Worm (Caenorhabditis elegans) whole organism, L2 larva: ENCODE data around the gene fbxa-56.
A peak's percentile ranks its signal among the peaks of the same experiment; 100 is the strongest.

ENCODE experiments used
- C34F6.9 ChIP-seq: fragments of 150-350 bp; optimal IDR thresholded peaks from 2 replicates; lab custom pipeline; 2014; ENCODE audit warnings: missing biosample characterization, missing genetic modification characterization
- F13H6.1 ChIP-seq: sonication (generic microtip); optimal IDR thresholded peaks from 2 replicates; lab custom pipeline; 2016; ENCODE audit warnings: missing genetic modification characterization, missing compliant biosample characterization
- R02D3.7 ChIP-seq: fragments of 150-350 bp; optimal IDR thresholded peaks from 2 replicates; lab custom pipeline; 2014; ENCODE audit warnings: missing biosample characterization, missing genetic modification characterization
- Y55F3AM.14 ChIP-seq: fragments of 200-800 bp; sonication (Bioruptor generic); optimal IDR thresholded peaks from 2 replicates; lab custom pipeline; 2018; ENCODE audit warnings: mild to moderate bottlenecking, missing genetic modification characterization, missing compliant biosample characterization
- ZK546.5 ChIP-seq: sonication (generic microtip); optimal IDR thresholded peaks from 2 replicates; lab custom pipeline; 2017; ENCODE audit warnings: missing biosample characterization, missing genetic modification characterization
- alr-1 ChIP-seq: fragments of 150-350 bp; optimal IDR thresholded peaks from 2 replicates; lab custom pipeline; 2014; ENCODE audit warnings: missing biosample characterization, missing genetic modification characterization
- aly-2 ChIP-seq: fragments of 150-350 bp; optimal IDR thresholded peaks from 2 replicates; lab custom pipeline; 2014; ENCODE audit warnings: missing biosample characterization, missing genetic modification characterization
- ama-1 ChIP-seq: fragments of 150-350 bp; optimal IDR thresholded peaks from 2 replicates; lab custom pipeline; 2018; ENCODE audit warnings: inconsistent platforms
- ceh-16 ChIP-seq: fragments of 150-350 bp; optimal IDR thresholded peaks from 2 replicates; lab custom pipeline; 2014; ENCODE audit warnings: missing biosample characterization, missing genetic modification characterization
- ceh-82 ChIP-seq: fragments of 150-350 bp; optimal IDR thresholded peaks from 2 replicates; lab custom pipeline; 2014; ENCODE audit warnings: missing biosample characterization, missing genetic modification characterization
- crh-2 ChIP-seq: sonication (generic microtip); optimal IDR thresholded peaks from 2 replicates; lab custom pipeline; 2017; ENCODE audit warnings: missing biosample characterization, missing genetic modification characterization
- dmd-4 ChIP-seq: sonication (generic microtip); optimal IDR thresholded peaks from 2 replicates; lab custom pipeline; 2017; ENCODE audit warnings: missing biosample characterization, missing genetic modification characterization
- egl-27 ChIP-seq: sonication (generic microtip); optimal IDR thresholded peaks from 3 replicates; lab custom pipeline; 2017; ENCODE audit warnings: missing biosample characterization, missing genetic modification reagents, missing genetic modification characterization
- elt-1 ChIP-seq: fragments of 150-350 bp; optimal IDR thresholded peaks from 2 replicates; lab custom pipeline; 2014; ENCODE audit warnings: missing biosample characterization, missing genetic modification characterization
- fos-1 ChIP-seq: fragments of 150-350 bp; optimal IDR thresholded peaks from 2 replicates; lab custom pipeline; 2014; ENCODE audit warnings: missing biosample characterization, missing genetic modification characterization
- gmeb-1 ChIP-seq: fragments of 150-350 bp; optimal IDR thresholded peaks from 2 replicates; lab custom pipeline; 2014; ENCODE audit warnings: missing biosample characterization, missing genetic modification characterization
- lin-13 ChIP-seq: fragments of 150-350 bp; optimal IDR thresholded peaks from 2 replicates; lab custom pipeline; 2014; ENCODE audit warnings: missing biosample characterization, missing genetic modification reagents, missing genetic modification characterization
- lsy-2 ChIP-seq, 2 experiments: fragments of 150-350 bp in 1 of 2; sonication (generic microtip) in 1 of 2; optimal IDR thresholded peaks; 2 replicates each; lab custom pipeline; 2014 to 2017; ENCODE audit warnings: missing biosample characterization in 2 of 2, missing genetic modification characterization in 2 of 2
- mab-5 ChIP-seq: fragments of 150-350 bp; optimal IDR thresholded peaks from 2 replicates; lab custom pipeline; 2014; ENCODE audit warnings: missing biosample characterization, missing genetic modification characterization
- mbf-1 ChIP-seq: sonication (generic microtip); optimal IDR thresholded peaks from 2 replicates; lab custom pipeline; 2017; ENCODE audit warnings: missing biosample characterization, missing genetic modification characterization
- nhr-10 ChIP-seq: sonication (generic microtip); optimal IDR thresholded peaks from 2 replicates; lab custom pipeline; 2017; ENCODE audit warnings: missing biosample characterization, missing genetic modification characterization
- nhr-11 ChIP-seq: fragments of 150-350 bp; optimal IDR thresholded peaks from 2 replicates; lab custom pipeline; 2014; ENCODE audit warnings: missing biosample characterization, missing genetic modification characterization
- nhr-12 ChIP-seq: fragments of 150-350 bp; optimal IDR thresholded peaks from 2 replicates; lab custom pipeline; 2014; ENCODE audit warnings: missing biosample characterization, missing genetic modification characterization
- nhr-129 ChIP-seq: fragments of 150-350 bp; optimal IDR thresholded peaks from 2 replicates; lab custom pipeline; 2014; ENCODE audit warnings: missing biosample characterization, missing genetic modification characterization
- nhr-23 ChIP-seq: fragments of 150-350 bp; optimal IDR thresholded peaks from 2 replicates; lab custom pipeline; 2014; ENCODE audit warnings: missing biosample characterization, missing genetic modification reagents, missing genetic modification characterization
- nhr-237 ChIP-seq: fragments of 150-350 bp; optimal IDR thresholded peaks from 2 replicates; lab custom pipeline; 2014; ENCODE audit warnings: missing biosample characterization, missing genetic modification characterization
- nhr-25 ChIP-seq: fragments of 150-350 bp; sonication (generic microtip); optimal IDR thresholded peaks from 3 replicates; lab custom pipeline; 2014; ENCODE audit warnings: missing biosample characterization, missing genetic modification characterization
- nhr-77 ChIP-seq: fragments of 150-350 bp; optimal IDR thresholded peaks from 2 replicates; lab custom pipeline; 2014; ENCODE audit warnings: missing biosample characterization, missing genetic modification characterization
- skn-1 ChIP-seq: sonication (generic microtip); optimal IDR thresholded peaks from 2 replicates; lab custom pipeline; 2017; ENCODE audit warnings: missing biosample characterization, missing genetic modification characterization
- sma-9 ChIP-seq, 2 experiments: fragments of 150-350 bp in 1 of 2; sonication (generic microtip) in 1 of 2; optimal IDR thresholded peaks; 2 replicates each; lab custom pipeline; 2014 to 2016; ENCODE audit warnings: missing genetic modification characterization in 2 of 2, mild to moderate bottlenecking in 1 of 2, missing biosample characterization in 1 of 2, missing compliant biosample characterization in 1 of 2, missing genetic modification reagents in 1 of 2, moderate library complexity in 1 of 2
- unc-39 ChIP-seq: fragments of 150-350 bp; optimal IDR thresholded peaks from 2 replicates; lab custom pipeline; 2014; ENCODE audit warnings: missing biosample characterization, missing genetic modification characterization
- unc-55 ChIP-seq: fragments of 150-350 bp; sonication (generic microtip); optimal IDR thresholded peaks from 3 replicates; lab custom pipeline; 2014; ENCODE audit warnings: missing biosample characterization, missing genetic modification reagents, missing genetic modification characterization
- zag-1 ChIP-seq: fragments of 150-350 bp; optimal IDR thresholded peaks from 2 replicates; lab custom pipeline; 2014; ENCODE audit warnings: missing biosample characterization, missing genetic modification characterization
- ztf-1 ChIP-seq: fragments of 200-800 bp; sonication (Bioruptor generic); conservative IDR thresholded peaks from 2 replicates; pipeline ENCODE4 v1.3.6; 2022; ENCODE audit warnings: missing genetic modification characterization, missing compliant biosample characterization
- ztf-11 ChIP-seq: sonication (generic microtip); optimal IDR thresholded peaks from 2 replicates; lab custom pipeline; 2017; ENCODE audit warnings: missing biosample characterization, missing genetic modification characterization
- ztf-4 ChIP-seq: fragments of 150-350 bp; optimal IDR thresholded peaks from 2 replicates; lab custom pipeline; 2014; ENCODE audit warnings: missing biosample characterization, missing genetic modification characterization

fbxa-56 gene

ce11 chrIII:909540-909939 lies 28.3 kb downstream of the fbxa-56 start, which contains the start of gene crls-1:
Gene crls-1, minus strand, starts transcription at chrIII:909902.
- TF ChIP-seq lsy-2 (tag; optimal IDR thresholded peaks at IDR 0.05; lab: Kevin White, UChicago) (peak in 1 of 2 experiments; percentile 14), egl-27 (no peak)

ce11 chrIII:907990-908389 lies 29.9 kb downstream of the fbxa-56 start:
- peak; percentile 41 for TF ChIP-seq C34F6.9
- TF ChIP-seq crh-2 = no peak
- TF ChIP-seq skn-1 (tag; lab: Kevin White, UChicago) = no peak
- TF ChIP-seq nhr-129 (tag; lab: Kevin White, UChicago) = peak; percentile 59
- TF ChIP-seq lsy-2 (tag; optimal IDR thresholded peaks at IDR 0.05; lab: Kevin White, UChicago) = peak in 1 of 2 experiments; percentile 31
- peak; percentile 22 for TF ChIP-seq nhr-25
- peak; percentile 93 for TF ChIP-seq fos-1

ce11 chrIII:907311-907710 lies 30.6 kb downstream of the fbxa-56 start, which contains the start of gene F23H11.4:
Gene F23H11.4, minus strand, starts transcription at chrIII:907539.
- no peak for TF ChIP-seq nhr-11 (tag; lab: Kevin White, UChicago)
- no peak for TF ChIP-seq mbf-1
- TF ChIP-seq R02D3.7 = no peak
- no peak for TF ChIP-seq unc-55 (GFP tag; lab: Kevin White, UChicago)
- TF ChIP-seq mab-5 (tag; lab: Kevin White, UChicago) = no peak
- no peak for TF ChIP-seq elt-1 (tag; lab: Kevin White, UChicago)
- TF ChIP-seq skn-1 (tag; lab: Kevin White, UChicago) = no peak
- TF ChIP-seq lin-13 (GFP tag; lab: Kevin White, UChicago) = no peak
- no peak for TF ChIP-seq F13H6.1 (tag; lab: Kevin White, UChicago)
- TF ChIP-seq unc-39 (tag; lab: Kevin White, UChicago) = no peak
- TF ChIP-seq C34F6.9 = no peak
- no peak for TF ChIP-seq nhr-12 (tag; lab: Kevin White, UChicago)

ce11 chrIII:901600-902250 lies 36.1 kb downstream of the fbxa-56 start:
- TF ChIP-seq skn-1 (tag; lab: Kevin White, UChicago) (no peak), gmeb-1 (tag; lab: Kevin White, UChicago) (peak; percentile 54), zag-1 (tag; lab: Kevin White, UChicago) (no peak), crh-2 (no peak), nhr-12 (tag; lab: Kevin White, UChicago) (no peak), lin-13 (GFP tag; lab: Kevin White, UChicago) (peak; percentile 34), Y55F3AM.14 (no peak), nhr-237 (tag; lab: Kevin White, UChicago) (no peak), unc-55 (GFP tag; lab: Kevin White, UChicago) (no peak), ztf-11 (tag; lab: Kevin White, UChicago) (no peak), dmd-4 (tag; lab: Kevin White, UChicago) (no peak), alr-1 (no peak), nhr-23 (tag; lab: Kevin White, UChicago) (no peak), fos-1 (no peak), lsy-2 (tag; optimal IDR thresholded peaks at IDR 0.05; lab: Kevin White, UChicago) (peak in 1 of 2 experiments; percentile 44), sma-9 (GFP tag; optimal IDR thresholded peaks at IDR 0.05; lab: Kevin White, UChicago) (no peak), sma-9 (tag; optimal IDR thresholded peaks at IDR 0.05; lab: Kevin White, UChicago) (no peak), nhr-77 (no peak), ceh-16 (tag; lab: Kevin White, UChicago) (no peak), ztf-1 (GFP tag; lab: Robert Waterston, UW) (no peak), nhr-10 (tag; lab: Kevin White, UChicago) (no peak), ztf-4 (tag; lab: Kevin White, UChicago) (no peak), nhr-25 (no peak), ama-1 (lab: Kevin White, UChicago) (no peak), unc-39 (tag; lab: Kevin White, UChicago) (no peak), ZK546.5 (tag; lab: Kevin White, UChicago) (no peak), aly-2 (no peak), egl-27 (no peak), ceh-82 (no peak), C34F6.9 (peak; percentile 35)
